Fruit fly (Drosophila melanogaster): Measurements from ENCODE around the gene Sirup.

Sirup gene

dm6 chr2L:8010602-8011455 lies 12.2 kb downstream of the Sirup start, which contains the start of the genes Glyat and Tg:
Gene Glyat, minus strand, starts transcription at chr2L:8010652.
Gene Tg, plus strand, starts transcription at chr2L:8011405.
- TF ChIP-seq dmrt93B (GFP tag; optimal IDR thresholded peaks at IDR 0.05) (no peak), jim (GFP tag; optimal IDR thresholded peaks at IDR 0.05) (no peak), CG32264 (GFP tag; optimal IDR thresholded peaks at IDR 0.05) (no peak), sage (GFP tag; optimal IDR thresholded peaks at IDR 0.05) (no peak), CG9705 (GFP tag; optimal IDR thresholded peaks at IDR 0.05) (no peak), Abd-B (GFP tag; optimal IDR thresholded peaks at IDR 0.05) (no peak), Mio (GFP tag; optimal IDR thresholded peaks at IDR 0.05) (no peak), N (GFP tag; optimal IDR thresholded peaks at IDR 0.05) (no peak), usp (GFP tag; optimal IDR thresholded peaks at IDR 0.05) (no peak), foxo (GFP tag; optimal IDR thresholded peaks at IDR 0.05) (no peak), HLH106 (tag; optimal IDR thresholded peaks at IDR 0.05) (no peak), GATAd (GFP tag; optimal IDR thresholded peaks at IDR 0.05) (no peak), pan (optimal IDR thresholded peaks at IDR 0.05) (no peak), Hnf4 (GFP tag; optimal IDR thresholded peaks at IDR 0.05) (no peak), OdsH (GFP tag; optimal IDR thresholded peaks at IDR 0.05) (no peak), rgr (GFP tag; optimal IDR thresholded peaks at IDR 0.05) (no peak)

DNA sequence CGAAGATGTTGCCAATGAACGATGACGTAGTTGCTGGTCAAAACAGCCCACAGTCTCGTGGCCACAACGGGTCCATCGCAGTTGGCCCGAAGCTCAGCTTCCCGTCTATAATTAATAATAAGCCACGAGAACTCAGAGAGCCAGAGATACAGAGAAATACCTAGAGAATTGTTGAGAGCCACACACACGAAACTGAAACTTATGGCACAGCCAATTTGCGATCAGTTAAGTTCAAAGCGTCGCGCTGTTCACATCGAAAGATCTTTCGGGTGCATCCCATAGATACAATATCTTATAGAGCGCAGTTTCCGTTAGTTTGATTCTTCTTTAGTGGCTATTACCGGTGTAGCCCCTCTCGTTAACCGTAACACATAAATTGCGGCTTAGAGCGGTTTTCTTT lies 13.9 kb downstream of the Sirup start:
- TF ChIP-seq Dif (GFP tag; optimal IDR thresholded peaks at IDR 0.05; ENCODE audit: partially characterized antibody) (peak; percentile 29), dl (GFP tag; optimal IDR thresholded peaks at IDR 0.05; ENCODE audit: insufficient read depth in 1 of 2, partially characterized antibody in 2 of 2) (peak in 1 of 2 experiments; percentile 29), sage (GFP tag; optimal IDR thresholded peaks at IDR 0.05) (no peak)

DNA sequence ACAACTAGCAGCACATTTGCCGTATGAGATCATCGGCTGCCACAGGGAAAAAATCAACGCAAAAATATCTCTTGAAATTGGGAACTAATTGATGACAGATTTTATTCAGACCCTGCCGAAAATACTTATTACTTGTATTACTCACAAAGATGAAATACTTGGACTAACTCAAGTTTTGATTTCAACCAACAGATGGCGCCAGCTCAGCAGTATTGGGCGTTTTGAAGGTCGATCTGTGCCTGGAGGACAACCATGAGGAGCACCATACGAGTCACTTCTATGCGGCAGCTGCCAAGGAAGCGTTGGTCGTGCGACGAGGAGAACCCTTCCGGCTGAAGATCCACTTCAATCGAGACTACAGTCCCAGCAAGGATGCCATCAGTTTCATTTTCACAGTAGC lies 25.7 kb downstream of the Sirup start:
- TF ChIP-seq CG9705 (GFP tag; optimal IDR thresholded peaks at IDR 0.05), result no peak
- TF ChIP-seq sv (GFP tag; optimal IDR thresholded peaks at IDR 0.05), result no peak
- no peak for TF ChIP-seq dmrt93B (GFP tag; optimal IDR thresholded peaks at IDR 0.05)
- TF ChIP-seq HLH106 (tag; optimal IDR thresholded peaks at IDR 0.05), result no peak
- TF ChIP-seq fru (GFP tag; optimal IDR thresholded peaks at IDR 0.05), result no peak
- TF ChIP-seq rgr (GFP tag; optimal IDR thresholded peaks at IDR 0.05), result no peak
- no peak for TF ChIP-seq Rel (GFP tag; optimal IDR thresholded peaks at IDR 0.05)
- TF ChIP-seq Rel (tag; optimal IDR thresholded peaks at IDR 0.05), result no peak
- TF ChIP-seq foxo (GFP tag; optimal IDR thresholded peaks at IDR 0.05), result no peak

- TF ChIP-seq CG32264 (GFP tag; optimal IDR thresholded peaks at IDR 0.05) (no peak), Rel (GFP tag; optimal IDR thresholded peaks at IDR 0.05) (no peak), Rel (tag; optimal IDR thresholded peaks at IDR 0.05) (peak; percentile 42)
These were observed 30.6 kb downstream of the Sirup start, which contains the start of gene baf for dm6 chr2L:8029160-8029852. Gene baf, plus strand, starts transcription at chr2L:8029462.

DNA sequence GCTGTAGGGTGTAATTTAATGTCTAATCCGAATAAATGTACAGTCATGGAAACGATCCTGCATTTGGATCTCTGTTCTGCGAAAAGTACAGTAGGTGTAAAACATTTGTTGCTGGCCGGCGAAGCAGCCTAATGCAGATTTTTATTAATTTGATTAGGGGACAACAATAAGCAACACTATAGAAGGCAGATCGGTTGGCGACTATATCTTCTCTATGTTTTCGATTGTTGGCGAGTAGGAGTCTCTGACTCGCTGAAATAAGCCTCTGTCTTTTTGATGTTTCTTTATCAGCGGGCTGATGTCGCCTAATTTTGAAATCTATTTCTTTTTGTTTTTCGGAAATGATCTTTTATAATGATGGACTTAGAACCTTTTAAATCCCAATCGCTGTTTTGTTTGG lies 31.4 kb downstream of the Sirup start:
- TF ChIP-seq Abd-B (GFP tag; optimal IDR thresholded peaks at IDR 0.05) (no peak), Jra (GFP tag; optimal IDR thresholded peaks at IDR 0.05) (no peak), Sp1 (GFP tag; optimal IDR thresholded peaks at IDR 0.05) (no peak)

- TF ChIP-seq Sp1 (GFP tag; optimal IDR thresholded peaks at IDR 0.05) (peak; percentile 43), Myc (optimal IDR thresholded peaks at IDR 0.05) (no peak), lola (GFP tag; optimal IDR thresholded peaks at IDR 0.05) (peak; percentile 54), N (GFP tag; optimal IDR thresholded peaks at IDR 0.05) (peak; percentile 35), Jra (GFP tag; optimal IDR thresholded peaks at IDR 0.05) (no peak), Rel (GFP tag; optimal IDR thresholded peaks at IDR 0.05) (no peak), Rel (tag; optimal IDR thresholded peaks at IDR 0.05) (peak; percentile 72), h (GFP tag; optimal IDR thresholded peaks at IDR 0.05) (peak; percentile 23), Dif (GFP tag; optimal IDR thresholded peaks at IDR 0.05; ENCODE audit: partially characterized antibody) (peak; percentile 62)
These were observed 32.1 kb downstream of the Sirup start, which contains the start of gene Cka for dm6 chr2L:8030693-8031210. Gene Cka, plus strand, starts transcription at chr2L:8030721.

Data from whole organism, wandering third instar larva.